Fruit fly (Drosophila melanogaster): ENCODE results near the gene tty.

tty gene

DNA sequence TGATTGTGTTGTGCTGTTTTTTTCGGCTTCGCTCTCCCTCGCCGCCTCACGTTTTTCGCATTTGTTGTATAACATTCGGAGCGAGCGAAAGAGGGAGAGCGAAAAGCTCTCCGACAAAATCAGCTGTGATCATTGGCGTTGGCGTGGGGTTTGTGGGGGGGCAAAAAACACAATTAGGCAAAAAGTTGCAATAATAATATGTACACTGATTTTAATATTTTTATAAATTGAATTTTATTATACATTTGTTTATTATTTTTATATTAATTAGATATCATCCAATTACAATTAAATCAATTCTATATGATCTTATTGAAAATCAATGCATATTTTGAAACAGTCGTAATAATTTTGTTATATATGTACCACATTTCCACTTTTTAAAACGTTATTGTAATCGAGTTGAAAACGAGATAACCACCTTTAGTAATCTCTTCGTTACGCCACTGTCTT is 36.1 kb upstream of the tty start (continued):
- TF ChIP-seq Max (GFP tag; optimal IDR thresholded peaks at IDR 0.05) (no peak), E2f2 (GFP tag; IDR thresholded peaks at IDR 0.05) (peak; percentile 26; the same call in 1 of the 2 replicates), sc (optimal IDR thresholded peaks at IDR 0.05) (no peak), sc (GFP tag; optimal IDR thresholded peaks at IDR 0.05) (no peak), CG9437 (GFP tag; optimal IDR thresholded peaks at IDR 0.05) (peak; percentile 28), Hr39 (optimal IDR thresholded peaks at IDR 0.05) (no peak), crp (GFP tag; optimal IDR thresholded peaks at IDR 0.05) (peak in 1 of 2 experiments; percentile 62), Nf-YC (tag; optimal IDR thresholded peaks at IDR 0.05) (peak; percentile 24), klu (GFP tag; IDR thresholded peaks at IDR 0.05) (no peak), kni (GFP tag; optimal IDR thresholded peaks at IDR 0.05) (no peak), CkIIα-i1 (GFP tag; IDR thresholded peaks at IDR 0.05) (no peak), CG12236 (GFP tag; optimal IDR thresholded peaks at IDR 0.05) (no peak), nerfin-2 (GFP tag; IDR thresholded peaks at IDR 0.05; ENCODE audit: partially characterized antibody) (no peak), zfh1 (GFP tag; IDR thresholded peaks at IDR 0.05) (no peak), CG13287 (GFP tag; IDR thresholded peaks at IDR 0.05; ENCODE audit: partially characterized antibody) (no peak), Awh (GFP tag; IDR thresholded peaks at IDR 0.05) (no peak), Hr51 (GFP tag; optimal IDR thresholded peaks at IDR 0.05) (no peak), CG3995 (GFP tag; optimal IDR thresholded peaks at IDR 0.05) (peak; percentile 2), CG8388 (GFP tag; optimal IDR thresholded peaks at IDR 0.05) (peak; percentile 3), gfzf (GFP tag; optimal IDR thresholded peaks at IDR 0.05) (no peak), CG11504 (tag; optimal IDR thresholded peaks at IDR 0.05) (peak; percentile 69), CG12769 (tag; optimal IDR thresholded peaks at IDR 0.05) (no peak), CG17829 (tag; optimal IDR thresholded peaks at IDR 0.05) (peak; percentile 16), CG15514 (GFP tag; optimal IDR thresholded peaks at IDR 0.05) (peak; percentile 34), Mes4 (GFP tag; optimal IDR thresholded peaks at IDR 0.05) (no peak), jing (GFP tag; optimal IDR thresholded peaks at IDR 0.05) (no peak), chn (GFP tag; optimal IDR thresholded peaks at IDR 0.05) (no peak), CG11093 (GFP tag; IDR thresholded peaks at IDR 0.05) (no peak), CG14441 (GFP tag; IDR thresholded peaks at IDR 0.05) (no peak), CG10267 (tag; optimal IDR thresholded peaks at IDR 0.05) (peak; percentile 19), CG17186 (GFP tag; optimal IDR thresholded peaks at IDR 0.05) (no peak), CG8089 (GFP tag; optimal IDR thresholded peaks at IDR 0.05) (no peak), HLH54F (GFP tag; optimal IDR thresholded peaks at IDR 0.05) (no peak), crol (GFP tag; IDR thresholded peaks at IDR 0.05) (peak; percentile 27; the same call in 1 of the 2 replicates), en (GFP tag; optimal IDR thresholded peaks at IDR 0.05) (no peak), CG7839 (tag; optimal IDR thresholded peaks at IDR 0.05) (peak; percentile 60), ssp (GFP tag; IDR thresholded peaks at IDR 0.05) (no peak), CTCF (GFP tag; optimal IDR thresholded peaks at IDR 0.05) (no peak), gem (tag; optimal IDR thresholded peaks at IDR 0.05) (peak; percentile 75), CrebB (tag; optimal IDR thresholded peaks at IDR 0.05) (no peak), CG17328 (GFP tag; IDR thresholded peaks at IDR 0.05) (no peak), slbo (GFP tag; IDR thresholded peaks at IDR 0.05) (peak; percentile 63), GATAe (GFP tag; conservative IDR thresholded peaks at IDR 0.05) (no peak), HLH3B (GFP tag; IDR thresholded peaks at IDR 0.05) (0 out of 2 replicates have a peak, but pooled peaks have one; percentile 13), Jarid2 (GFP tag; optimal IDR thresholded peaks at IDR 0.05) (no peak), bsh (GFP tag; optimal IDR thresholded peaks at IDR 0.05) (peak in 1 of 2 experiments; percentile 37), ash1 (GFP tag; optimal IDR thresholded peaks at IDR 0.05) (no peak), CG15073 (GFP tag; optimal IDR thresholded peaks at IDR 0.05) (no peak), cad (GFP tag; optimal IDR thresholded peaks at IDR 0.05) (no peak), CG13775 (GFP tag; optimal IDR thresholded peaks at IDR 0.05) (peak; percentile 19), Myb (GFP tag; optimal IDR thresholded peaks at IDR 0.05) (no peak), CG3838 (GFP tag; optimal IDR thresholded peaks at IDR 0.05) (no peak)
